Fruit fly (Drosophila melanogaster) whole organism, wandering third instar larva: ENCODE data around the gene CG8319.
A peak's percentile ranks its signal among the peaks of the same experiment; 100 is the strongest.

ENCODE experiments used
- Abd-B ChIP-seq: fragments of >200 bp; optimal IDR thresholded peaks from 2 replicates; lab custom pipeline; 2017; ENCODE audit warnings: missing biosample characterization, missing genetic modification characterization
- CG9705 ChIP-seq: fragments of 200-800 bp; sonication (Bioruptor generic); optimal IDR thresholded peaks from 2 replicates; lab custom pipeline; 2018; ENCODE audit warnings: missing biosample characterization, mild to moderate bottlenecking, missing genetic modification characterization
- Dfd ChIP-seq: fragments of >200 bp; optimal IDR thresholded peaks from 2 replicates; lab custom pipeline; 2017; ENCODE audit warnings: missing biosample characterization, missing genetic modification characterization
- Dif ChIP-seq: fragments of 200-275, 200-300 bp; sonication (Bioruptor generic); optimal IDR thresholded peaks from 2 replicates; lab custom pipeline; 2018; ENCODE audit warnings: missing biosample characterization, missing genetic modification characterization; ENCODE audit not compliant: partially characterized antibody
- GATAd ChIP-seq: sonication (Bioruptor generic); optimal IDR thresholded peaks from 2 replicates; lab custom pipeline; 2016; ENCODE audit warnings: missing biosample characterization, missing genetic modification characterization
- Hnf4 ChIP-seq: fragments of 200-800 bp; sonication (Bioruptor generic); optimal IDR thresholded peaks from 2 replicates; lab custom pipeline; 2016; ENCODE audit warnings: missing biosample characterization, mild to moderate bottlenecking, missing genetic modification characterization
- Hr78 ChIP-seq: fragments of >200 bp; optimal IDR thresholded peaks from 2 replicates; lab custom pipeline; 2017; ENCODE audit warnings: missing biosample characterization, missing genetic modification characterization
- Hr83 ChIP-seq: fragments of 200-300 bp; sonication (Bioruptor generic); optimal IDR thresholded peaks from 2 replicates; lab custom pipeline; 2016; ENCODE audit warnings: missing biosample characterization, mild to moderate bottlenecking, missing genetic modification characterization, moderate library complexity; ENCODE audit not compliant: poor library complexity, severe bottlenecking
- Jra ChIP-seq: sonication (Bioruptor generic); optimal IDR thresholded peaks from 2 replicates; lab custom pipeline; 2016; ENCODE audit warnings: missing biosample characterization, missing genetic modification characterization
- Mio ChIP-seq: sonication (Bioruptor generic); optimal IDR thresholded peaks from 2 replicates; lab custom pipeline; 2016; ENCODE audit warnings: missing biosample characterization, missing genetic modification characterization
- N ChIP-seq: fragments of >200 bp; optimal IDR thresholded peaks from 2 replicates; lab custom pipeline; 2018; ENCODE audit warnings: missing biosample characterization, missing external identifiers, missing genetic modification characterization
- Rel ChIP-seq, 2 experiments: fragments of 200-800 bp; sonication (Bioruptor generic) in 1 of 2; optimal IDR thresholded peaks; 2 replicates in 1 of 2; 3 replicates in 1 of 2; lab custom pipeline; 2016 to 2019; ENCODE audit warnings: mild to moderate bottlenecking in 2 of 2, missing biosample characterization in 2 of 2, missing genetic modification characterization in 2 of 2, moderate library complexity in 1 of 2
- Sp1 ChIP-seq: fragments of 200-800 bp; sonication (Bioruptor generic); optimal IDR thresholded peaks from 3 replicates; lab custom pipeline; 2019; ENCODE audit warnings: missing biosample characterization, mild to moderate bottlenecking, missing genetic modification characterization, moderate library complexity
- br ChIP-seq: fragments of 200-800 bp; sonication (Bioruptor generic); optimal IDR thresholded peaks from 2 replicates; lab custom pipeline; 2016; ENCODE audit warnings: missing biosample characterization, missing genetic modification characterization
- brk ChIP-seq: fragments of 200-800 bp; sonication (Bioruptor generic); optimal IDR thresholded peaks from 2 replicates; lab custom pipeline; 2016; ENCODE audit warnings: missing biosample characterization, mild to moderate bottlenecking, missing genetic modification characterization
- dl ChIP-seq, 2 experiments: fragments of 175-275, 200-275 bp in 1 of 2; fragments of 200-275 bp in 1 of 2; sonication (Bioruptor generic); optimal IDR thresholded peaks; lab custom pipeline; 2018; ENCODE audit warnings: mild to moderate bottlenecking in 2 of 2, missing biosample characterization in 2 of 2, missing genetic modification characterization in 2 of 2, moderate library complexity in 2 of 2; ENCODE audit not compliant: partially characterized antibody in 2 of 2, insufficient read depth in 1 of 2
- dmrt93B ChIP-seq: fragments of 200-800 bp; sonication (Bioruptor generic); optimal IDR thresholded peaks from 2 replicates; lab custom pipeline; 2018; ENCODE audit warnings: missing biosample characterization, mild to moderate bottlenecking, missing genetic modification characterization
- dsf ChIP-seq: sonication (Bioruptor generic); optimal IDR thresholded peaks from 2 replicates; lab custom pipeline; 2016; ENCODE audit warnings: missing biosample characterization, missing genetic modification characterization, borderline replicate concordance
- ey ChIP-seq: fragments of 200-800 bp; sonication (Bioruptor generic); optimal IDR thresholded peaks from 2 replicates; lab custom pipeline; 2016; ENCODE audit warnings: missing biosample characterization, missing genetic modification characterization
- foxo ChIP-seq, 2 experiments: fragments of 200-800 bp; sonication (Bioruptor generic); optimal IDR thresholded peaks; 2 replicates in 1 of 2; 3 replicates in 1 of 2; lab custom pipeline; 2016 to 2017; ENCODE audit warnings: missing biosample characterization in 2 of 2, missing genetic modification characterization in 2 of 2
- fru ChIP-seq: fragments of 200-800 bp; sonication (Bioruptor generic); optimal IDR thresholded peaks from 3 replicates; lab custom pipeline; 2016; ENCODE audit warnings: missing biosample characterization, mild to moderate bottlenecking, missing genetic modification characterization
- h ChIP-seq: fragments of 200-800 bp; sonication (Bioruptor generic); optimal IDR thresholded peaks from 3 replicates; lab custom pipeline; 2016; ENCODE audit warnings: missing biosample characterization, mild to moderate bottlenecking, missing genetic modification characterization
- jim ChIP-seq: fragments of 175-275, 200-325 bp; sonication (Bioruptor generic); optimal IDR thresholded peaks from 2 replicates; lab custom pipeline; 2016; ENCODE audit warnings: missing biosample characterization, mild to moderate bottlenecking, missing genetic modification characterization
- lola ChIP-seq: fragments of >200 bp; optimal IDR thresholded peaks from 2 replicates; lab custom pipeline; 2017; ENCODE audit warnings: missing biosample characterization, missing genetic modification characterization
- pan ChIP-seq: fragments of >200 bp; optimal IDR thresholded peaks from 2 replicates; lab custom pipeline; 2017
- psq ChIP-seq: fragments of 200-800 bp; sonication (Bioruptor generic); optimal IDR thresholded peaks from 3 replicates; lab custom pipeline; 2017; ENCODE audit warnings: missing biosample characterization, mild to moderate bottlenecking, missing genetic modification characterization, moderate library complexity
- rgr ChIP-seq: fragments of 200-800 bp; sonication (Bioruptor generic); optimal IDR thresholded peaks from 3 replicates; lab custom pipeline; 2016; ENCODE audit warnings: missing biosample characterization, mild to moderate bottlenecking, missing genetic modification characterization
- sage ChIP-seq: fragments of 200-800 bp; sonication (Bioruptor generic); optimal IDR thresholded peaks from 2 replicates; lab custom pipeline; 2016; ENCODE audit warnings: missing biosample characterization, mild to moderate bottlenecking, missing genetic modification characterization
- sv ChIP-seq: fragments of 200-800 bp; sonication (Bioruptor generic); optimal IDR thresholded peaks from 3 replicates; lab custom pipeline; 2016; ENCODE audit warnings: missing biosample characterization, missing genetic modification characterization
- usp ChIP-seq: fragments of >200 bp; optimal IDR thresholded peaks from 2 replicates; lab custom pipeline; 2017; ENCODE audit warnings: missing biosample characterization, missing genetic modification characterization

Gene CG8319

dm6 chr3R:9630633-9631095, 3.5 kb downstream of the CG8319 start, which contains the start of gene Calr:
Gene Calr, minus strand, starts transcription at chr3R:9630851.
- TF ChIP-seq Hr78 (GFP tag; lab: Kevin White, UChicago): no peak
- peak; percentile 13 for TF ChIP-seq fru (GFP tag; lab: Kevin White, UChicago)
- TF ChIP-seq Mio (GFP tag; lab: Kevin White, UChicago): peak; percentile 30
- TF ChIP-seq Jra: peak; percentile 50
- TF ChIP-seq Sp1 (GFP tag; lab: Kevin White, UChicago): peak; percentile 65
- peak; percentile 44 for TF ChIP-seq jim (GFP tag; lab: Kevin White, UChicago)
- TF ChIP-seq Abd-B (GFP tag; lab: Kevin White, UChicago): no peak
- peak; percentile 74 for TF ChIP-seq br
- peak; percentile 41 for TF ChIP-seq h (GFP tag; lab: Kevin White, UChicago)
- TF ChIP-seq rgr: peak; percentile 64
- peak; percentile 86 for TF ChIP-seq Dif (GFP tag; lab: Kevin White, UChicago)
- peak; percentile 4 for TF ChIP-seq CG9705
- TF ChIP-seq dsf (GFP tag; lab: Kevin White, UChicago): no peak
- TF ChIP-seq ey (GFP tag; lab: Kevin White, UChicago): peak; percentile 44
- TF ChIP-seq dl (GFP tag; optimal IDR thresholded peaks at IDR 0.05; lab: Kevin White, UChicago; ENCODE audit: insufficient read depth in 1 of 2, partially characterized antibody in 2 of 2): peak in 1 of 2 experiments; percentile 50
- peak; percentile 81 for TF ChIP-seq psq (GFP tag; lab: Kevin White, UChicago)
- peak; percentile 44 for TF ChIP-seq sv
- peak; percentile 48 for TF ChIP-seq Rel (GFP tag; optimal IDR thresholded peaks at IDR 0.05; lab: Kevin White, UChicago)
- peak; percentile 52 for TF ChIP-seq Rel (tag; optimal IDR thresholded peaks at IDR 0.05; lab: Kevin White, UChicago)
- peak; percentile 49 for TF ChIP-seq brk
- TF ChIP-seq Hr83: peak; percentile 63
- peak; percentile 61 for TF ChIP-seq Hnf4 (GFP tag; lab: Kevin White, UChicago)
- TF ChIP-seq foxo (GFP tag; optimal IDR thresholded peaks at IDR 0.05; lab: Kevin White, UChicago): peak; percentile 48 to 52
- TF ChIP-seq dmrt93B (GFP tag; lab: Kevin White, UChicago): no peak
- no peak for TF ChIP-seq usp (GFP tag; lab: Kevin White, UChicago)

DNA sequence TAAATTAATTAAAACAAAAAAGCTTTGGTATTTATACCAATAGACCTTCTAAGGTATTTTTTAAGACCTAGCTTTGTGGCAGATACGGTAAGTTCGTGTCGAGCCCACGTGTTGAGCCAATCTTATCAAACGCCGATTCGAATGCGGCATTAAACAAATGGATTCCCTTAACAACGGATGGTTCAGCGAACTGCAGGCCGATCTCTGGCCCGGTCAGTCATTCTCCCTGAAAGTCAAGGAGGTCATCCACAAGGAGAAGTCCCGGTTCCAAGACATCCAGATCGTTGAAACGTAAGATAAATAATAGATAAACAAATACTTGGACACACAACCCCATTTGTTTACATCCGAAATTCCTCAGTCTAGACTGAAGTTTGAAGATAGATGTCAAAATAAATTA, 4.4 kb downstream of the CG8319 start, which contains the start of gene SpdS:
SpdS (plus strand) TSS at position 78 of the 400 bp plus-strand sequence.
- no peak for TF ChIP-seq Sp1 (GFP tag; lab: Kevin White, UChicago)
- TF ChIP-seq Rel (GFP tag; optimal IDR thresholded peaks at IDR 0.05; lab: Kevin White, UChicago): no peak
- TF ChIP-seq Rel (tag; optimal IDR thresholded peaks at IDR 0.05; lab: Kevin White, UChicago): peak; percentile 48

dm6 chr3R:9632110-9632921, 5.2 kb downstream of the CG8319 start:
- TF ChIP-seq pan (lab: Kevin White, UChicago) (no peak), dsf (GFP tag; lab: Kevin White, UChicago) (no peak)

- TF ChIP-seq Rel (GFP tag; optimal IDR thresholded peaks at IDR 0.05; lab: Kevin White, UChicago): no peak
- TF ChIP-seq Rel (tag; optimal IDR thresholded peaks at IDR 0.05; lab: Kevin White, UChicago): peak; percentile 94
- TF ChIP-seq rgr: peak; percentile 48
- no peak for TF ChIP-seq psq (GFP tag; lab: Kevin White, UChicago)
Measured at dm6 chr3R:9637361-9637760, 10.2 kb downstream of the CG8319 start, which contains the start of gene Scm. Gene Scm, minus strand, starts transcription at chr3R:9637611.

DNA sequence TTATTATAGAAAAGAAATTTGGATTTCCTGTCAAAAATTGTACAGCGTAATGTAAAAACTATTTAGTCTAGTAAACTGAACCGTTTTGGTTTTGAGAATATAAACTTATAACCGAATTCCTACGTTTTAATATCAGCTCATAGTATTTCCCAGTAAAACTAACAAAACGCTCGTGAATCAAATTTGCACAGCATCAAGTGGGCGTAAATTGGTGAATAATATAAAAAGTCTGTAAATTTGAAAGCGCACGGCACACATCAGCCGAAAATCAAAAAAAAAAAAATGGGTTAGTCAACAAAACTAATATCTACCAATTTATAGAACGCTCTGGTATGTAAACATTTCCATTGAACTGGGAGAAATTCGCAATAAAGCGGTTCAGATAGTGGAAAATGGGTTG, 10.8 kb downstream of the CG8319 start, which contains the start of gene Dh44:
Dh44 (plus strand) TSS at position 301 of the 400 bp plus-strand sequence.
- TF ChIP-seq Hr83: no peak
- no peak for TF ChIP-seq dmrt93B (GFP tag; lab: Kevin White, UChicago)
- TF ChIP-seq Jra: no peak
- TF ChIP-seq Dfd (GFP tag; lab: Kevin White, UChicago): no peak
- TF ChIP-seq sv: no peak
- TF ChIP-seq foxo (GFP tag; optimal IDR thresholded peaks at IDR 0.05; lab: Kevin White, UChicago): no peak

DNA sequence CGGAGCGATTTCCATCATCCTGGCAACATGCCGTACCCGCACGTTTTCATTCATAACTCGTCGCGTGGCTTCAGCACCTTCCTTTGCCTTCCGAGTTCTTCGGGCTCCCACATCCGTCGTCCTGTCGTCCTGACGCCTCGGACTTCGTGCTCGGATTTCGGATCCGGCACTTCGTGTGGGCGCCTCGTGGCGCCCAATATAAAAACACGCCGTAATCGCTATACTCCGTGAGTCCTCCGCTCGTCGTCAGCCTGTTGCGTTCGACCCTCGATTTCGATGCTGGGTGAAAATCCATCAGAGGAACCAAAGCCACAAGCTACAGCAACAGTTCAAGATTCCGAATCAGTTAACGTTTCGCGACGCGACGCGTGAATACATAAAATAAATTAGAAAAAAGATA, 13.2 kb downstream of the CG8319 start:
- TF ChIP-seq dmrt93B (GFP tag; lab: Kevin White, UChicago): no peak
- TF ChIP-seq sage (GFP tag; lab: Kevin White, UChicago): no peak
- no peak for TF ChIP-seq dsf (GFP tag; lab: Kevin White, UChicago)
- TF ChIP-seq Hnf4 (GFP tag; lab: Kevin White, UChicago): no peak
- no peak for TF ChIP-seq lola (GFP tag; lab: Kevin White, UChicago)
- TF ChIP-seq h (GFP tag; lab: Kevin White, UChicago): no peak
- no peak for TF ChIP-seq N (GFP tag; lab: Kevin White, UChicago)
- TF ChIP-seq dl (GFP tag; optimal IDR thresholded peaks at IDR 0.05; lab: Kevin White, UChicago; ENCODE audit: insufficient read depth in 1 of 2, partially characterized antibody in 2 of 2): no peak
- no peak for TF ChIP-seq jim (GFP tag; lab: Kevin White, UChicago)
- TF ChIP-seq GATAd (GFP tag; lab: Kevin White, UChicago): no peak
- TF ChIP-seq usp (GFP tag; lab: Kevin White, UChicago): no peak
- TF ChIP-seq Rel (GFP tag; optimal IDR thresholded peaks at IDR 0.05; lab: Kevin White, UChicago): no peak
- no peak for TF ChIP-seq Rel (tag; optimal IDR thresholded peaks at IDR 0.05; lab: Kevin White, UChicago)
- no peak for TF ChIP-seq Jra
- TF ChIP-seq foxo (GFP tag; optimal IDR thresholded peaks at IDR 0.05; lab: Kevin White, UChicago): no peak
- no peak for TF ChIP-seq Mio (GFP tag; lab: Kevin White, UChicago)
- no peak for TF ChIP-seq ey (GFP tag; lab: Kevin White, UChicago)
